Worm (Caenorhabditis elegans): Measurements from ENCODE around the gene C46G7.1.

ce11 chrIV:6051884-6052283, 34.1 kb downstream of the C46G7.1 start:
- TF ChIP-seq dao-5 (tag; optimal IDR thresholded peaks at IDR 0.05) (no peak), him-1 (tag; optimal IDR thresholded peaks at IDR 0.05) (no peak), W03F9.2 (tag; optimal IDR thresholded peaks at IDR 0.05) (no peak)

All from whole organism, L4/young adult.